Worm (Caenorhabditis elegans) whole organism, L1 larva: ENCODE results near the gene panl-2.

Experiments used
- C04F5.9 ChIP-seq: sonication (generic microtip); optimal IDR thresholded peaks from 2 replicates; lab custom pipeline; 2016; ENCODE audit warnings: missing genetic modification characterization, missing compliant biosample characterization
- C16A3.4 ChIP-seq: fragments of 150-350 bp; optimal IDR thresholded peaks from 2 replicates; lab custom pipeline; 2014; ENCODE audit warnings: missing biosample characterization, missing genetic modification characterization
- C34B4.2 ChIP-seq: sonication (generic microtip); optimal IDR thresholded peaks from 2 replicates; lab custom pipeline; 2017; ENCODE audit warnings: mild to moderate bottlenecking, missing genetic modification characterization, missing compliant biosample characterization
- F16B12.6 ChIP-seq: fragments of 150-350 bp; optimal IDR thresholded peaks from 2 replicates; lab custom pipeline; 2014; ENCODE audit warnings: missing biosample characterization, missing genetic modification characterization
- alr-1 ChIP-seq: fragments of 200-800 bp; sonication (Bioruptor generic); optimal IDR thresholded peaks from 2 replicates; lab custom pipeline; 2018; ENCODE audit warnings: borderline replicate concordance, mild to moderate bottlenecking, missing genetic modification characterization, missing compliant biosample characterization
- aly-2 ChIP-seq: fragments of 150-350 bp; optimal IDR thresholded peaks from 2 replicates; lab custom pipeline; 2014; ENCODE audit warnings: missing biosample characterization, missing genetic modification characterization
- ceh-63 ChIP-seq: fragments of 200-800 bp; sonication (Bioruptor generic); optimal IDR thresholded peaks from 2 replicates; lab custom pipeline; 2018; ENCODE audit warnings: mild to moderate bottlenecking, missing genetic modification characterization, missing compliant biosample characterization
- ceh-8 ChIP-seq: fragments of 200-800 bp; sonication (Bioruptor generic); optimal IDR thresholded peaks from 2 replicates; lab custom pipeline; 2018; ENCODE audit warnings: mild to moderate bottlenecking, missing genetic modification characterization, moderate library complexity, missing compliant biosample characterization
- ceh-82 ChIP-seq, 3 experiments: fragments of 150-350 bp in 1 of 3; sonication (generic microtip) in 2 of 3; optimal IDR thresholded peaks; 2 replicates each; lab custom pipeline; 2014 to 2017; ENCODE audit warnings: missing biosample characterization in 3 of 3, missing genetic modification characterization in 3 of 3
- ceh-88 ChIP-seq: fragments of 200-800 bp; sonication (Bioruptor generic); IDR thresholded peaks from 2 replicates; pipeline ENCODE4 v1.3.6; 2022; ENCODE audit warnings: missing genetic modification characterization, missing compliant biosample characterization
- ces-1 ChIP-seq: fragments of 150-350 bp; optimal IDR thresholded peaks from 2 replicates; lab custom pipeline; 2014; ENCODE audit warnings: missing biosample characterization, missing genetic modification reagents, missing genetic modification characterization
- efl-1 ChIP-seq, 4 experiments: fragments of 150-350 bp; optimal IDR thresholded peaks in 3 of 4; peaks in 1 of 4; 1 replicate in 1 of 4; 2 replicates in 3 of 4; lab custom pipeline; 2014; ENCODE audit warnings: missing biosample characterization in 2 of 4, missing genetic modification characterization in 2 of 4, missing genetic modification reagents in 2 of 4
- efl-3 ChIP-seq: fragments of 200-800 bp; sonication (Bioruptor generic); optimal IDR thresholded peaks from 2 replicates; lab custom pipeline; 2018; ENCODE audit warnings: mild to moderate bottlenecking, missing genetic modification characterization, missing compliant biosample characterization
- egl-13 ChIP-seq: sonication (generic microtip); optimal IDR thresholded peaks from 2 replicates; lab custom pipeline; 2016; ENCODE audit warnings: missing genotype, missing genetic modification reagents, missing genetic modification characterization, missing compliant biosample characterization
- egl-27 ChIP-seq, 2 experiments: fragments of 150-350 bp in 1 of 2; sonication (generic microtip); optimal IDR thresholded peaks; 3 replicates each; lab custom pipeline; 2017 to 2018; ENCODE audit warnings: missing biosample characterization in 2 of 2, missing genetic modification characterization in 2 of 2, missing genetic modification reagents in 2 of 2
- elt-3 ChIP-seq, 6 experiments: fragments of 150-350 bp in 1 of 6; sonication (generic microtip); optimal IDR thresholded peaks; 2 replicates each; lab custom pipeline; 2017 to 2018; ENCODE audit warnings: missing biosample characterization in 6 of 6, missing genetic modification characterization in 6 of 6, inconsistent platforms in 1 of 6
- fkh-4 ChIP-seq: sonication (generic microtip); optimal IDR thresholded peaks from 2 replicates; lab custom pipeline; 2016; ENCODE audit warnings: missing compliant biosample characterization, missing genetic modification characterization, borderline replicate concordance
- fos-1 ChIP-seq: fragments of 150-350 bp; optimal IDR thresholded peaks from 2 replicates; lab custom pipeline; 2014; ENCODE audit warnings: missing biosample characterization, missing genetic modification characterization
- grh-1 ChIP-seq: fragments of 200-800 bp; sonication (Bioruptor generic); IDR thresholded peaks from 2 replicates; pipeline ENCODE4 v1.3.6; 2022; ENCODE audit warnings: missing genetic modification reagents, missing genetic modification characterization, missing compliant biosample characterization
- hlh-17 ChIP-seq: fragments of 200-800 bp; sonication (Bioruptor generic); optimal IDR thresholded peaks from 2 replicates; lab custom pipeline; 2018; ENCODE audit warnings: missing genetic modification characterization, mild to moderate bottlenecking, missing compliant biosample characterization, moderate library complexity, borderline replicate concordance
- hpl-2 ChIP-seq: fragments of 150-350 bp; optimal IDR thresholded peaks from 2 replicates; lab custom pipeline; 2014; ENCODE audit warnings: missing biosample characterization, missing genetic modification reagents, missing genetic modification characterization
- isw-1 ChIP-seq: fragments of 200-800 bp; sonication (Bioruptor generic); IDR thresholded peaks from 2 replicates; pipeline ENCODE4 v1.3.6; 2022; ENCODE audit warnings: missing genetic modification characterization, missing compliant biosample characterization
- jun-1 ChIP-seq: fragments of 150-350 bp; optimal IDR thresholded peaks from 2 replicates; lab custom pipeline; 2014; ENCODE audit warnings: missing biosample characterization, missing genetic modification reagents, missing genetic modification characterization
- lin-13 ChIP-seq: fragments of 150-350 bp; optimal IDR thresholded peaks from 2 replicates; lab custom pipeline; 2014; ENCODE audit warnings: missing biosample characterization, missing genetic modification reagents, missing genetic modification characterization
- lin-15B ChIP-seq: fragments of 150-350 bp; sonication (generic microtip); optimal IDR thresholded peaks from 3 replicates; lab custom pipeline; 2014; ENCODE audit warnings: missing biosample characterization, missing genetic modification characterization
- lsy-2 ChIP-seq, 2 experiments: fragments of 150-350 bp; optimal IDR thresholded peaks; 2 replicates each; lab custom pipeline; 2014; ENCODE audit warnings: missing biosample characterization in 2 of 2, missing genetic modification characterization in 2 of 2
- mab-9 ChIP-seq: fragments of 200-800 bp; sonication (Bioruptor generic); IDR thresholded peaks from 2 replicates; pipeline ENCODE4 v1.3.6; 2022; ENCODE audit warnings: missing genetic modification reagents, missing genetic modification characterization, missing compliant biosample characterization
- mdl-1 ChIP-seq, 2 experiments: fragments of 150-350 bp; optimal IDR thresholded peaks; 2 replicates each; lab custom pipeline; 2014 to 2017; ENCODE audit warnings: missing biosample characterization in 2 of 2, missing genetic modification characterization in 2 of 2, inconsistent platforms in 1 of 2
- mep-1 ChIP-seq: fragments of 150-350 bp; optimal IDR thresholded peaks from 2 replicates; lab custom pipeline; 2014; ENCODE audit warnings: missing biosample characterization, missing genetic modification characterization
- nhr-20 ChIP-seq: sonication (generic microtip); optimal IDR thresholded peaks from 2 replicates; lab custom pipeline; 2016; ENCODE audit warnings: mild to moderate bottlenecking, missing genetic modification characterization, missing compliant biosample characterization
- nhr-71 ChIP-seq: sonication (generic microtip); optimal IDR thresholded peaks from 2 replicates; lab custom pipeline; 2016; ENCODE audit warnings: mild to moderate bottlenecking, missing genetic modification characterization, moderate library complexity, missing compliant biosample characterization
- nhr-76 ChIP-seq: sonication (generic microtip); optimal IDR thresholded peaks from 2 replicates; lab custom pipeline; 2017; ENCODE audit warnings: missing biosample characterization, missing genetic modification characterization
- nhr-77 ChIP-seq: fragments of 150-350 bp; optimal IDR thresholded peaks from 2 replicates; lab custom pipeline; 2014; ENCODE audit warnings: missing biosample characterization, missing genetic modification characterization
- nhr-84 ChIP-seq: sonication (generic microtip); optimal IDR thresholded peaks from 2 replicates; lab custom pipeline; 2017; ENCODE audit warnings: missing biosample characterization, missing genetic modification characterization
- snu-23 ChIP-seq: sonication (generic microtip); optimal IDR thresholded peaks from 2 replicates; lab custom pipeline; 2016; ENCODE audit warnings: missing genetic modification characterization, missing compliant biosample characterization
- swsn-7 ChIP-seq: sonication (generic microtip); optimal IDR thresholded peaks from 2 replicates; lab custom pipeline; 2016; ENCODE audit warnings: missing genetic modification characterization, missing compliant biosample characterization
- unc-30 ChIP-seq: sonication (generic microtip); optimal IDR thresholded peaks from 2 replicates; lab custom pipeline; 2017; ENCODE audit warnings: missing biosample characterization, missing genetic modification characterization
- vab-15 ChIP-seq: sonication (generic microtip); optimal IDR thresholded peaks from 2 replicates; lab custom pipeline; 2017; ENCODE audit warnings: missing genotype, mild to moderate bottlenecking, missing genetic modification characterization, missing compliant biosample characterization
- xbp-1 ChIP-seq: sonication (generic microtip); optimal IDR thresholded peaks from 2 replicates; lab custom pipeline; 2016; ENCODE audit warnings: missing genetic modification characterization, missing compliant biosample characterization
- zag-1 ChIP-seq: fragments of 150-350 bp; optimal IDR thresholded peaks from 2 replicates; lab custom pipeline; 2014; ENCODE audit warnings: missing biosample characterization, missing genetic modification characterization
- zip-4 ChIP-seq: fragments of 200-800 bp; sonication (Bioruptor generic); optimal IDR thresholded peaks from 2 replicates; lab custom pipeline; 2018; ENCODE audit warnings: mild to moderate bottlenecking, missing genetic modification characterization, moderate library complexity, missing compliant biosample characterization

The panl-2 gene

DNA sequence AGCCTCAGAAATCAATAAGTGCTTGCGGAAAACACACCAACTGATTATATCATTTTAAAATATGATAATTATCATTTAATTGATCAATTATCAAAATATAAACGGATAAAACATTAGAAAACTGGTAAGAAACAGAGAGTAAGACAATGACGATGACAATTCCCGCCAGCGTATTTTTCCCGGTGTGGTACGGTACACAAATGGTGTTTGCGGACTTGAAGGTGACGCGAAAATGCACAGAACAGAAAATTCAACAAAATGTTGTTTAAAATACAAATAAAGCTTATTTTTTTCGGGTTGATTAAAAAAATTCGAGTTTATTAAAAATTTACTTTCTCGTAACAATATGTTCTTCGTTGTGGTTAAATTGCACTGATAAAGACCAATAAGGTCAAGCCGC lies 6.8 kb downstream of the panl-2 start (continued):
- peak; percentile 25 for TF ChIP-seq nhr-20 (tag; lab: Kevin White, UChicago)
- no peak for TF ChIP-seq egl-13 (tag; lab: Kevin White, UChicago)
- peak; percentile 75 for TF ChIP-seq mep-1 (tag; lab: Kevin White, UChicago)
- no peak for TF ChIP-seq fkh-4 (tag; lab: Kevin White, UChicago)
- TF ChIP-seq ces-1 (GFP tag; lab: Kevin White, UChicago): no peak
- TF ChIP-seq F16B12.6 (tag; lab: Kevin White, UChicago): peak; percentile 90
- TF ChIP-seq egl-27 (tag; optimal IDR thresholded peaks at IDR 0.05; lab: Kevin White, UChicago): no peak
- TF ChIP-seq lin-13 (GFP tag; lab: Kevin White, UChicago): no peak
- TF ChIP-seq zip-4 (GFP tag; lab: Kevin White, UChicago): no peak
- no peak for TF ChIP-seq hlh-17 (GFP tag; lab: Kevin White, UChicago)
- TF ChIP-seq lsy-2 (tag; optimal IDR thresholded peaks at IDR 0.05; lab: Kevin White, UChicago): peak; percentile 94 to 98
- no peak for TF ChIP-seq efl-3 (GFP tag; lab: Kevin White, UChicago)
- TF ChIP-seq efl-1 (optimal IDR thresholded peaks at IDR 0.05; lab: Kevin White, UChicago): peak; percentile 68 to 70
- peak; percentile 71 to 95 for TF ChIP-seq efl-1 (GFP tag; optimal IDR thresholded peaks at IDR 0.05 in 1 of 2; lab: Kevin White, UChicago)
- no peak for TF ChIP-seq grh-1
- TF ChIP-seq ceh-63 (GFP tag; lab: Kevin White, UChicago): no peak
- no peak for TF ChIP-seq ceh-88 (GFP tag; lab: Robert Waterston, UW)
- TF ChIP-seq aly-2 (tag; lab: Kevin White, UChicago): peak; percentile 31
- TF ChIP-seq fos-1 (tag; lab: Kevin White, UChicago): no peak
- no peak for TF ChIP-seq nhr-84 (tag; lab: Kevin White, UChicago)
- peak; percentile 34 for TF ChIP-seq nhr-71 (tag; lab: Kevin White, UChicago)
- no peak for TF ChIP-seq nhr-76 (tag; lab: Kevin White, UChicago)
- no peak for TF ChIP-seq C04F5.9
- TF ChIP-seq zag-1: no peak
- TF ChIP-seq C34B4.2: no peak
- no peak for TF ChIP-seq mab-9 (GFP tag; lab: Robert Waterston, UW)
- TF ChIP-seq swsn-7 (tag; lab: Kevin White, UChicago): peak; percentile 9
- TF ChIP-seq jun-1 (tag; lab: Kevin White, UChicago): no peak
- no peak for TF ChIP-seq hpl-2 (GFP tag; lab: Kevin White, UChicago)
- peak in 1 of 6 experiments; percentile 1 for TF ChIP-seq elt-3 (tag; optimal IDR thresholded peaks at IDR 0.05; lab: Kevin White, UChicago)
- TF ChIP-seq lin-15B (tag; lab: Kevin White, UChicago): no peak
- peak; percentile 7 for TF ChIP-seq xbp-1 (tag; lab: Kevin White, UChicago)
- TF ChIP-seq ceh-82 (tag; optimal IDR thresholded peaks at IDR 0.05; lab: Kevin White, UChicago): peak in 1 of 3 experiments; percentile 36
- no peak for TF ChIP-seq nhr-77 (tag; lab: Kevin White, UChicago)
- TF ChIP-seq vab-15 (tag; lab: Kevin White, UChicago): no peak
- TF ChIP-seq alr-1 (tag; lab: Kevin White, UChicago): no peak
- TF ChIP-seq mdl-1 (tag; optimal IDR thresholded peaks at IDR 0.05; lab: Kevin White, UChicago): peak in 1 of 2 experiments; percentile 31
- TF ChIP-seq ceh-8 (GFP tag; lab: Kevin White, UChicago): no peak
- TF ChIP-seq isw-1 (GFP tag; lab: Robert Waterston, UW): 0 out of 2 replicates have a peak, but pooled peaks have one; percentile 10
- peak; percentile 67 for TF ChIP-seq C16A3.4 (tag; lab: Kevin White, UChicago)
- TF ChIP-seq snu-23 (GFP tag; lab: Kevin White, UChicago): peak; percentile 49
- TF ChIP-seq unc-30 (tag; lab: Kevin White, UChicago): no peak
